Fruit fly (Drosophila melanogaster) whole organism, embryonic: ENCODE data around the gene betaTub65B.

Experiments used
- Ada2b ChIP-seq: fragments of 200-800 bp; sonication (Bioruptor generic); IDR thresholded peaks from 2 replicates; pipeline ENCODE4 v1.3.6; 2022; ENCODE audit warnings: missing biosample characterization, missing genetic modification characterization
- Atf3 ChIP-seq: fragments of 200-800 bp; sonication (Bioruptor generic); optimal IDR thresholded peaks from 3 replicates; lab custom pipeline; 2016; ENCODE audit warnings: missing biosample characterization, missing genetic modification characterization
- CG11085 ChIP-seq: fragments of 200-800 bp; sonication (Bioruptor generic); IDR thresholded peaks from 2 replicates; pipeline ENCODE4 v1.3.6; 2022; ENCODE audit warnings: missing biosample characterization, missing genetic modification characterization
- CG11247 ChIP-seq: fragments of 200-800 bp; sonication (Bioruptor generic); IDR thresholded peaks from 2 replicates; pipeline ENCODE4 v1.3.6; 2022; ENCODE audit warnings: missing biosample characterization, missing genetic modification characterization
- CG12769 ChIP-seq: fragments of 200-800 bp; sonication (Bioruptor generic); optimal IDR thresholded peaks from 2 replicates; lab custom pipeline; 2019; ENCODE audit warnings: missing biosample characterization, mild to moderate bottlenecking, missing genetic modification characterization, moderate library complexity
- CG14050 ChIP-seq: fragments of 200-800 bp; sonication (Bioruptor generic); IDR thresholded peaks from 3 replicates; pipeline ENCODE4 v1.3.6; 2022; ENCODE audit warnings: missing biosample characterization, missing genetic modification characterization
- CG14441 ChIP-seq: fragments of 200-800 bp; sonication (Bioruptor generic); IDR thresholded peaks from 2 replicates; pipeline ENCODE4 v1.3.6; 2022; ENCODE audit warnings: missing biosample characterization, missing genetic modification characterization
- CG14667 ChIP-seq: fragments of 200-800 bp; sonication (Bioruptor generic); IDR thresholded peaks from 2 replicates; pipeline ENCODE4 v1.3.6; 2022; ENCODE audit warnings: missing biosample characterization, missing genetic modification characterization
- CG16779 ChIP-seq: fragments of 200-800 bp; sonication (Bioruptor generic); IDR thresholded peaks from 2 replicates; pipeline ENCODE4 v1.3.6; 2022; ENCODE audit warnings: missing biosample characterization, missing genetic modification characterization
- CG18262 ChIP-seq: fragments of 200-800 bp; optimal IDR thresholded peaks from 3 replicates; lab custom pipeline; 2019; ENCODE audit warnings: missing biosample characterization, mild to moderate bottlenecking, missing genetic modification characterization, moderate library complexity
- CG18476 ChIP-seq: fragments of 200-800 bp; sonication (Bioruptor generic); optimal IDR thresholded peaks from 2 replicates; lab custom pipeline; 2016; ENCODE audit warnings: missing biosample characterization, mild to moderate bottlenecking, missing genetic modification characterization
- CG18619 ChIP-seq: fragments of 200-800 bp; sonication (Bioruptor generic); optimal IDR thresholded peaks from 3 replicates; lab custom pipeline; 2017; ENCODE audit warnings: missing biosample characterization, mild to moderate bottlenecking, missing genetic modification characterization
- CG2678 ChIP-seq: fragments of 200-800 bp; sonication (Bioruptor generic); optimal IDR thresholded peaks from 3 replicates; lab custom pipeline; 2019; ENCODE audit warnings: missing biosample characterization, mild to moderate bottlenecking, missing genetic modification characterization, moderate library complexity
- CG2889 ChIP-seq: fragments of 200-800 bp; sonication (Bioruptor generic); IDR thresholded peaks from 3 replicates; pipeline ENCODE4 v1.3.6; 2022; ENCODE audit warnings: missing biosample characterization, missing genetic modification characterization
- CG6254 ChIP-seq: fragments of 200-800 bp; sonication (Bioruptor generic); optimal IDR thresholded peaks from 3 replicates; lab custom pipeline; 2017; ENCODE audit warnings: mild to moderate bottlenecking, missing biosample characterization, missing genetic modification reagents, missing genetic modification characterization
- CG6654 ChIP-seq: fragments of 200-800 bp; sonication (Bioruptor generic); optimal IDR thresholded peaks from 2 replicates; lab custom pipeline; 2017; ENCODE audit warnings: missing biosample characterization, mild to moderate bottlenecking, missing genetic modification characterization
- CG6813 ChIP-seq: fragments of 200-800 bp; sonication (Bioruptor generic); optimal IDR thresholded peaks from 2 replicates; lab custom pipeline; 2017; ENCODE audit warnings: missing biosample characterization, missing genetic modification characterization, mild to moderate bottlenecking, moderate library complexity, missing genetic modification reagents
- CG7271 ChIP-seq: fragments of 200-800 bp; sonication (Bioruptor generic); optimal IDR thresholded peaks from 2 replicates; lab custom pipeline; 2018; ENCODE audit warnings: missing biosample characterization, mild to moderate bottlenecking, missing genetic modification characterization, moderate library complexity
- CG7987 ChIP-seq: fragments of 200-800 bp; sonication (Bioruptor generic); optimal IDR thresholded peaks from 2 replicates; lab custom pipeline; 2018; ENCODE audit warnings: missing biosample characterization, mild to moderate bottlenecking, missing genetic modification characterization, moderate library complexity
- CG8281 ChIP-seq: fragments of 200-800 bp; sonication (Bioruptor generic); optimal IDR thresholded peaks from 2 replicates; lab custom pipeline; 2018; ENCODE audit warnings: missing biosample characterization, mild to moderate bottlenecking, missing genetic modification characterization, moderate library complexity
- Doc3 ChIP-seq: fragments of 200-800 bp; sonication (Bioruptor generic); IDR thresholded peaks from 3 replicates; pipeline ENCODE4 v1.3.6; 2022; ENCODE audit warnings: missing biosample characterization, missing genetic modification characterization; ENCODE audit not compliant: partially characterized antibody
- Fer2 ChIP-seq: fragments of 200-800 bp; sonication (Bioruptor generic); optimal IDR thresholded peaks from 2 replicates; lab custom pipeline; 2018; ENCODE audit warnings: missing biosample characterization, mild to moderate bottlenecking, missing genetic modification characterization, moderate library complexity
- HmgD ChIP-seq: fragments of 200-800 bp; sonication (Bioruptor generic); optimal IDR thresholded peaks from 3 replicates; lab custom pipeline; 2016; ENCODE audit warnings: missing biosample characterization, missing genetic modification characterization
- Hmr ChIP-seq: fragments of 200-800 bp; sonication (Bioruptor generic); optimal IDR thresholded peaks from 3 replicates; lab custom pipeline; 2017; ENCODE audit warnings: mild to moderate bottlenecking, missing biosample characterization, missing genetic modification reagents, missing genetic modification characterization
- Hr3 ChIP-seq: fragments of 200-800 bp; sonication (Bioruptor generic); optimal IDR thresholded peaks from 3 replicates; lab custom pipeline; 2016; ENCODE audit warnings: missing biosample characterization, missing genetic modification characterization
- Lpt ChIP-seq: fragments of >200 bp; optimal IDR thresholded peaks from 2 replicates; lab custom pipeline; 2018; ENCODE audit warnings: missing biosample characterization, missing genetic modification characterization
- MTF-1 ChIP-seq: fragments of 200-800 bp; sonication (Bioruptor generic); optimal IDR thresholded peaks from 2 replicates; lab custom pipeline; 2018; ENCODE audit warnings: missing biosample characterization, mild to moderate bottlenecking, missing genetic modification characterization, borderline replicate concordance
- Med ChIP-seq: fragments of 200-800 bp; sonication (Bioruptor generic); peaks from one replicate; lab custom pipeline; 2016; ENCODE audit warnings: missing biosample characterization, missing genetic modification characterization, mild to moderate bottlenecking, inconsistent platforms, moderate library complexity
- NC2β ChIP-seq: fragments of 200-800 bp; sonication (Bioruptor generic); optimal IDR thresholded peaks from 2 replicates; lab custom pipeline; 2016; ENCODE audit warnings: missing biosample characterization, missing genetic modification characterization
- Oaz ChIP-seq: fragments of 200-800 bp; sonication (Bioruptor generic); IDR thresholded peaks from 2 replicates; pipeline ENCODE4 v1.3.6; 2022; ENCODE audit warnings: missing biosample characterization, missing genetic modification characterization
- Sox100B ChIP-seq: fragments of 200-800 bp; sonication (Bioruptor generic); optimal IDR thresholded peaks from 3 replicates; lab custom pipeline; 2018; ENCODE audit warnings: missing biosample characterization, mild to moderate bottlenecking, missing genetic modification characterization
- Spps ChIP-seq: fragments of 200-800 bp; sonication (Bioruptor generic); optimal IDR thresholded peaks from 2 replicates; lab custom pipeline; 2018; ENCODE audit warnings: missing biosample characterization, mild to moderate bottlenecking, missing genetic modification characterization
- bcd ChIP-seq: fragments of 200-800 bp; sonication (Bioruptor generic); optimal IDR thresholded peaks from 2 replicates; lab custom pipeline; 2017; ENCODE audit warnings: missing biosample characterization, mild to moderate bottlenecking, missing genetic modification characterization
- bsh ChIP-seq, 2 experiments: fragments of 200-800 bp; sonication (Bioruptor generic); optimal IDR thresholded peaks; 2 replicates each; lab custom pipeline; 2017 to 2018; ENCODE audit warnings: mild to moderate bottlenecking in 2 of 2, missing biosample characterization in 2 of 2, missing genetic modification characterization in 2 of 2, moderate library complexity in 1 of 2
- cato ChIP-seq: fragments of 200-800 bp; sonication (Bioruptor generic); optimal IDR thresholded peaks from 2 replicates; lab custom pipeline; 2016; ENCODE audit warnings: missing biosample characterization, missing genetic modification characterization, borderline replicate concordance
- ci ChIP-seq: fragments of 200-800 bp; sonication (Bioruptor generic); IDR thresholded peaks from 3 replicates; pipeline ENCODE4 v1.3.6; 2022; ENCODE audit warnings: missing biosample characterization, missing genetic modification characterization
- dan ChIP-seq: fragments of 200-800 bp; sonication (Bioruptor generic); IDR thresholded peaks from 2 replicates; pipeline ENCODE4 v1.3.6; 2022; ENCODE audit warnings: missing biosample characterization, missing genetic modification characterization
- exex ChIP-seq: fragments of 200-800 bp; sonication (Bioruptor generic); optimal IDR thresholded peaks from 4 replicates; lab custom pipeline; 2018; ENCODE audit warnings: missing biosample characterization, mild to moderate bottlenecking, missing genetic modification characterization, moderate library complexity
- her ChIP-seq: fragments of 200-800 bp; sonication (Bioruptor generic); optimal IDR thresholded peaks from 2 replicates; lab custom pipeline; 2016; ENCODE audit warnings: missing biosample characterization, missing genetic modification characterization
- odd ChIP-seq: fragments of 200-800 bp; sonication (Bioruptor generic); optimal IDR thresholded peaks from 2 replicates; lab custom pipeline; 2017; ENCODE audit warnings: missing biosample characterization, mild to moderate bottlenecking, missing genetic modification characterization
- pita ChIP-seq: fragments of 200-800 bp; sonication (Bioruptor generic); optimal IDR thresholded peaks from 2 replicates; lab custom pipeline; 2017; ENCODE audit warnings: missing biosample characterization, mild to moderate bottlenecking, missing genetic modification characterization
- schlank ChIP-seq: fragments of 200-800 bp; sonication (Bioruptor generic); optimal IDR thresholded peaks from 2 replicates; lab custom pipeline; 2018; ENCODE audit warnings: missing biosample characterization, mild to moderate bottlenecking, missing genetic modification characterization
- sim ChIP-seq: fragments of 200-800 bp; sonication (Bioruptor generic); IDR thresholded peaks from 2 replicates; pipeline ENCODE4 v1.3.6; 2022; ENCODE audit warnings: missing biosample characterization, missing genetic modification characterization
- sima ChIP-seq: fragments of 200-800 bp; sonication (Bioruptor generic); optimal IDR thresholded peaks from 2 replicates; lab custom pipeline; 2016; ENCODE audit warnings: missing biosample characterization, missing genetic modification characterization
- sob ChIP-seq: fragments of 200-800 bp; sonication (Bioruptor generic); IDR thresholded peaks from 2 replicates; pipeline ENCODE4 v1.3.6; 2022; ENCODE audit warnings: missing biosample characterization, missing genetic modification characterization
- sqz ChIP-seq: fragments of 200-800 bp; sonication (Bioruptor generic); optimal IDR thresholded peaks from 3 replicates; lab custom pipeline; 2018; ENCODE audit warnings: missing biosample characterization, mild to moderate bottlenecking, missing genetic modification characterization
- stwl ChIP-seq: fragments of 200-800 bp; sonication (Bioruptor generic); optimal IDR thresholded peaks from 3 replicates; lab custom pipeline; 2018; ENCODE audit warnings: missing biosample characterization, mild to moderate bottlenecking, missing genetic modification characterization, moderate library complexity
- tap ChIP-seq: fragments of 200-800 bp; optimal IDR thresholded peaks from 3 replicates; lab custom pipeline; 2019; ENCODE audit warnings: missing biosample characterization, mild to moderate bottlenecking, missing genetic modification characterization, moderate library complexity
- tgo ChIP-seq: fragments of 200-800 bp; sonication (Bioruptor generic); IDR thresholded peaks from 3 replicates; pipeline ENCODE4 v1.3.6; 2022; ENCODE audit warnings: missing biosample characterization, missing genetic modification characterization
- z ChIP-seq: fragments of 200-800 bp; sonication (Bioruptor generic); IDR thresholded peaks from 3 replicates; pipeline ENCODE4 v1.3.6; 2022; ENCODE audit warnings: missing biosample characterization, missing genetic modification characterization

Gene betaTub65B

DNA sequence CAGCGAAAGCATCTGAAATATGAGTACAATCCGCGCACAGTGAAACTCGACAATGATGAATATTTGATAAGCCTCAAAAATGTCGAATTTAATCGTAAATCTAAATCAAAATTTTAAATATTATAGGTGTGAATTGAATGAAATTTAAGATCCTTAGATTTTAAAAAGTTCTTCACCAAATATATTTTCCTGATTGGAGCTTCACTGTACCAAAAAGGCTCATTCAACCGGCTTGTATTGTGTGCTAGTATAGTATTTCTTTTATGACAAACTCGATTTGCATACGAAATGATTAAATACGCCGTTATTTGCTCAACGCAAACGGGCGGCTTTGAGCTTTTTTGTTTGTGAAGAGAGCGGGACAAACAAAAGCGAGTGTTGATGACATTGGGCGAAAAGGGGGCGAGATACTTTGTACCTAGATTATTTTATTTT lies 22.5 kb downstream of the betaTub65B start (continued):
- TF ChIP-seq bsh (GFP tag; optimal IDR thresholded peaks at IDR 0.05; lab: Kevin White, UChicago) (peak in 1 of 2 experiments; percentile 84), Hr3 (GFP tag; lab: Kevin White, UChicago) (peak; percentile 76), sima (GFP tag; lab: Kevin White, UChicago) (peak; percentile 64), Atf3 (peak; percentile 22), sim (GFP tag; lab: Robert Waterston, UW) (peak; percentile 27; the same call in 1 of the 2 replicates), Sox100B (GFP tag; lab: Kevin White, UChicago) (peak; percentile 78), z (peak; percentile 78; the same call in 2 of the 3 replicates), stwl (tag; lab: Kevin White, UChicago) (no peak), Oaz (GFP tag; lab: Robert Waterston, UW) (peak; percentile 73), CG7271 (tag; lab: Kevin White, UChicago) (peak; percentile 7), CG14667 (peak; percentile 80), tgo (peak; percentile 85), Spps (tag; lab: Kevin White, UChicago) (peak; percentile 47), CG11247 (peak; percentile 83), CG6654 (GFP tag; lab: Kevin White, UChicago) (peak; percentile 15), Ada2b (GFP tag; lab: Robert Waterston, UW) (peak; percentile 87), CG12769 (tag; lab: Kevin White, UChicago) (peak; percentile 84), dan (GFP tag; lab: Robert Waterston, UW) (no peak), NC2β (peak; percentile 28), CG16779 (peak; percentile 73; the same call in 1 of the 2 replicates), bcd (GFP tag; lab: Kevin White, UChicago) (peak; percentile 77), schlank (tag; lab: Kevin White, UChicago) (peak; percentile 81), her (GFP tag; lab: Kevin White, UChicago) (peak; percentile 61), CG2678 (tag; lab: Kevin White, UChicago) (peak; percentile 92), CG6254 (peak; percentile 48), CG18476 (GFP tag; lab: Kevin White, UChicago) (peak; percentile 74), CG8281 (tag; lab: Kevin White, UChicago) (peak; percentile 50), exex (tag; lab: Kevin White, UChicago) (peak; percentile 61), ci (peak; percentile 93), CG2889 (GFP tag; lab: Robert Waterston, UW) (peak; percentile 76), Lpt (no peak), cato (no peak), CG11085 (peak; percentile 83; the same call in 1 of the 2 replicates), Fer2 (peak; percentile 83), sob (GFP tag; lab: Robert Waterston, UW) (peak; percentile 95), Hmr (peak; percentile 92), CG14441 (GFP tag; lab: Robert Waterston, UW) (peak; percentile 89), pita (GFP tag; lab: Kevin White, UChicago) (no peak), HmgD (GFP tag; lab: Kevin White, UChicago) (no peak), odd (peak; percentile 82), CG18619 (GFP tag; lab: Kevin White, UChicago) (peak; percentile 81), Doc3 (GFP tag; lab: Robert Waterston, UW) (no peak), CG14050 (GFP tag; lab: Robert Waterston, UW) (peak; percentile 81), CG6813 (GFP tag; lab: Kevin White, UChicago) (peak; percentile 76), tap (tag; lab: Kevin White, UChicago) (peak; percentile 79), Med (peak; percentile 96), CG7987 (GFP tag; lab: Kevin White, UChicago) (peak; percentile 81), CG18262 (tag; lab: Kevin White, UChicago) (peak; percentile 76), sqz (peak; percentile 51), MTF-1 (GFP tag; lab: Kevin White, UChicago) (peak; percentile 49)
